Fruit fly (Drosophila melanogaster): ENCODE data around the gene Idgf2.

The Idgf2 gene

dm6 chr2L:16486001-16486793 lies 39.1 kb downstream of the Idgf2 start (continued):
- TF ChIP-seq repo (GFP tag; optimal IDR thresholded peaks at IDR 0.05) (peak; percentile 53), CG3847 (GFP tag; IDR thresholded peaks at IDR 0.05) (no peak), Trl (optimal IDR thresholded peaks at IDR 0.05) (peak; percentile 67 to 71), Trl (GFP tag; optimal IDR thresholded peaks at IDR 0.05) (peak; percentile 68), so (GFP tag; IDR thresholded peaks at IDR 0.05) (no peak), Dek (tag; optimal IDR thresholded peaks at IDR 0.05) (no peak), Vsx1 (GFP tag; optimal IDR thresholded peaks at IDR 0.05) (no peak), aop (GFP tag; IDR thresholded peaks at IDR 0.05) (no peak), CG8089 (GFP tag; optimal IDR thresholded peaks at IDR 0.05) (peak; percentile 38), CG4404 (GFP tag; IDR thresholded peaks at IDR 0.05) (no peak), tap (tag; optimal IDR thresholded peaks at IDR 0.05) (no peak), croc (GFP tag; conservative IDR thresholded peaks at IDR 0.05) (no peak; the same call in 2 of the 3 replicates), CG3407 (GFP tag; optimal IDR thresholded peaks at IDR 0.05) (peak; percentile 64), CG7928 (GFP tag; optimal IDR thresholded peaks at IDR 0.05) (no peak), Lim3 (GFP tag; IDR thresholded peaks at IDR 0.05) (no peak), hth (optimal IDR thresholded peaks at IDR 0.05) (no peak), Lpt (GFP tag; optimal IDR thresholded peaks at IDR 0.05) (no peak), disco-r (GFP tag; optimal IDR thresholded peaks at IDR 0.05) (peak; percentile 46), CG18011 (GFP tag; optimal IDR thresholded peaks at IDR 0.05) (no peak), oc (tag; optimal IDR thresholded peaks at IDR 0.05) (peak; percentile 36), CG11695 (GFP tag; IDR thresholded peaks at IDR 0.05) (no peak; the same call in 2 of the 3 replicates), CG12391 (tag; optimal IDR thresholded peaks at IDR 0.05) (no peak), CG30020 (tag; optimal IDR thresholded peaks at IDR 0.05) (peak; percentile 1), esg (GFP tag; conservative IDR thresholded peaks at IDR 0.05) (no peak), kni (GFP tag; optimal IDR thresholded peaks at IDR 0.05) (peak; percentile 56), CG31441 (GFP tag; IDR thresholded peaks at IDR 0.05) (no peak), CG2889 (GFP tag; IDR thresholded peaks at IDR 0.05) (no peak), slou (GFP tag; optimal IDR thresholded peaks at IDR 0.05) (no peak), Antp (GFP tag; optimal IDR thresholded peaks at IDR 0.05) (peak; percentile 19), HLH3B (GFP tag; IDR thresholded peaks at IDR 0.05) (no peak), CG15011 (GFP tag; optimal IDR thresholded peaks at IDR 0.05) (no peak), Nf-YC (tag; optimal IDR thresholded peaks at IDR 0.05) (peak; percentile 98), ase (GFP tag; IDR thresholded peaks at IDR 0.05) (0 out of 3 replicates have a peak, but pooled peaks have one; percentile 32), CG13775 (GFP tag; optimal IDR thresholded peaks at IDR 0.05) (peak; percentile 33), fu2 (GFP tag; optimal IDR thresholded peaks at IDR 0.05) (no peak), tin (GFP tag; optimal IDR thresholded peaks at IDR 0.05) (no peak), Pdp1 (GFP tag; optimal IDR thresholded peaks at IDR 0.05) (peak in 1 of 2 experiments; percentile 90), lab (GFP tag; optimal IDR thresholded peaks at IDR 0.05) (peak; percentile 44), peb (GFP tag; IDR thresholded peaks at IDR 0.05) (no peak), gem (tag; optimal IDR thresholded peaks at IDR 0.05) (peak; percentile 33), CG11085 (GFP tag; IDR thresholded peaks at IDR 0.05) (no peak), NC2β (GFP tag; optimal IDR thresholded peaks at IDR 0.05) (peak; percentile 58), ATbp (GFP tag; optimal IDR thresholded peaks at IDR 0.05) (peak; percentile 63), cwo (GFP tag; optimal IDR thresholded peaks at IDR 0.05) (no peak), trem (tag; optimal IDR thresholded peaks at IDR 0.05) (no peak), Gug (GFP tag; IDR thresholded peaks at IDR 0.05) (no peak), CG32767 (GFP tag; IDR thresholded peaks at IDR 0.05) (no peak), dimm (GFP tag; IDR thresholded peaks at IDR 0.05) (no peak), tll (GFP tag; optimal IDR thresholded peaks at IDR 0.05) (peak in 1 of 2 experiments; percentile 68), CG14667 (GFP tag; IDR thresholded peaks at IDR 0.05) (no peak)

Data from whole organism, embryonic.